Fruit fly (Drosophila melanogaster) S2 (cell line): ENCODE results near the gene CG17234.

ENCODE experiments used
- CG8478 ChIP-seq: fragments of >200 bp; optimal IDR thresholded peaks from 2 replicates; lab custom pipeline; 2018
- CTCF ChIP-seq, 2 experiments: fragments of >200 bp; optimal IDR thresholded peaks; 2 replicates each; lab custom pipeline; 2018

Gene CG17234

DNA sequence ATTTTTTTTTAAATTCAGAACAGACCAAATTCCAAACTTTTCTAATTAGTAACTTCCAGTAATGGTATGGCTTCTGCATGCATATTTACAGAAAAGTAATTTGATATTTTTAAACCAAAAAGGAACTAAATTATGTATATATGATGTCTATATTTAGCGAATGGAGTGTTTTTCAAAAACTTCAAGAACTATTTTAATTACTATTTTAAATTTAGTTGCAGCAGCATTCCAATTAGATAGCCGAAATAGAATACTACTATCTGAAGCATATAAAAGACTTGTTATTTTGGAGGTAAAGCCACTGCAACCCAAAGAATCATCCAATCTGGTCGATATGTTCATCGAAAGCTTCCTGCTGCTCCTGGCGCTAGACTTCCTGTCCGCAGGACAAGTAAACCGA, at the start of gene CG17234:
Gene CG17234 (plus strand): TSS at position 301 of the 400 bp plus-strand sequence.
- TF ChIP-seq CG8478 (lab: Kevin White, UChicago) (no peak), CTCF (optimal IDR thresholded peaks at IDR 0.05; lab: Kevin White, UChicago) (no peak)

DNA sequence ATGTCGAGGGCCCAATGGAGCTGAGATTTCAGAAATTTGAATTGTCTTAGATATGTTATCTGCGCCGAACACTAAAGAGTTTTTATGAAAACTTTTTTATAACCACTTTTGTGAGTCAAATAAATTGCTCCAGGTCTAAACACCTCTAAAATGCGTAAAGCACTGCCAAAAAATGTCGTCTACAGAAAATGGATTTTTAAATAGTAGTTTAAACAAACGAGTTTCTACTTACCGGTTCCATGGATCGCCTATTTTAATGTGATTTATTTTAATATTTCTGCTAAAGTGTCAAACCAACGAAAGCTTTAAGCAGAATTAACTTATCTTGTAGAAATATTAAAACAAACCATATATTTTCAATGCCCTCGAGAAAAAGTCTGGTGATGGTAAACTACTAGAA, 46.8 kb upstream of the CG17234 start, which contains the start of gene CG31668:
Gene CG31668 (minus strand): TSS at position 101 of the 400 bp plus-strand sequence.
- no peak for TF ChIP-seq CG8478 (lab: Kevin White, UChicago)

DNA sequence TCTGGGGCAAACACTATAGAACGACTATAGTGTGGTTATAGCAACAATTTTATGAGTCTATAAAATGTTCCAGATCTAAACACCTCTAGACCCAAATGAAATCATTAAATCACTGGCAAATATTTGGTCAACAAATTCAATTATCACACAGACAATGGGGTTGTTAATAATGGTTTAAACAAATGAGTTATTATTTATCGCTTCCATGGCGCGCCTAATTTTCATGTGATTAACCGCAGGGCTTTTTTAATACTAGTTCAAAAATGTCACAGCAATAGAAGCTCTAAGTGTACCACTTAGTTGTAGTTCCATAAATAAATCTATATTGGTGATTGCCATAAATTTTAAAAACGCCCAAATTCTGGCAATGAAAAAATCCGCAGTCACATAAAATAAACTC, 43.8 kb upstream of the CG17234 start, which contains the start of gene CG33124:
Gene CG33124 (minus strand): TSS at position 101 of the 400 bp plus-strand sequence.
- TF ChIP-seq CTCF (optimal IDR thresholded peaks at IDR 0.05; lab: Kevin White, UChicago) (no peak), CG8478 (lab: Kevin White, UChicago) (no peak)

DNA sequence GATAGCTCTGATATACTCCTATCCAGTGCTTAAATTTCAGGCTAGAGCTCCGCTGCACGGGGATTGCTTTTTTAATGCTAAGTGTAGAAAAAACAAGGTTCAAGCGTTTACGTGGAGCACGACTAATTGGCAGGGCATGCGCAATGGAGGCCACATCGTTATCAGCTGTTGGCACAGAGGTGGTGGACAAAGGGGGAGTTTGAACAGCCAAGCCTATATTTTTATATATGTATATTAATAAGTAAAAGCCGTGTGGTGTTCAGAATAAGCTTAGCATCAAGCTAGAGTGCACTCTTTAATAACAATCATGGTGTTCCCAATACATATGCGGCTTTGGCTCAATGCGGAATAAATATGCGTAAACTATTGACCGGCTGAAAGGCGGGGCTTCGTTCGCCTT, 40.4 kb upstream of the CG17234 start, which contains the start of gene CG15385:
Gene CG15385 (minus strand): TSS at position 94 of the 400 bp plus-strand sequence.
- no peak for TF ChIP-seq CTCF (optimal IDR thresholded peaks at IDR 0.05; lab: Kevin White, UChicago)
- TF ChIP-seq CG8478 (lab: Kevin White, UChicago): no peak

DNA sequence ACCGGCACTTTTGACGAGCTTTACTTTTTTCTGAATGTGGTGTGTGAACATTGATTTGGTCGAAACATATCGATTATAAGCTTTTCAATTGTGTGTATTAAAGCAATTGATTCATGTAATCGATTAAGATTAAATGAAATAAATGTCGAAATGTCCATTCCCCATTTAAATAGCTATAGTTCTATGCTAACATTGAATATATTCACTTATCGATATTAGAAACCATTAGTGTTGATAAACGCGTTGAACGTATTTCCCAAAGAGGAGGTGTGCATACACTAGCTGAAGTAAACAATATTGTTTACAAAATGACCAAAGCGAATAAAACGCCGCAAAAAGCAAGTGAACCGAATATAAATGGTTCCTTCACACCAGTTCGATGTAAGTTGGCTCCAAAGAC, 38.8 kb upstream of the CG17234 start, which contains the start of the genes Uch and CG34174:
Gene Uch (minus strand): TSS at position 208 of the 400 bp plus-strand sequence.
Gene CG34174 (plus strand): TSS at position 263 of the 400 bp plus-strand sequence.
- TF ChIP-seq CG8478 (lab: Kevin White, UChicago) (no peak), CTCF (optimal IDR thresholded peaks at IDR 0.05; lab: Kevin White, UChicago) (no peak)

DNA sequence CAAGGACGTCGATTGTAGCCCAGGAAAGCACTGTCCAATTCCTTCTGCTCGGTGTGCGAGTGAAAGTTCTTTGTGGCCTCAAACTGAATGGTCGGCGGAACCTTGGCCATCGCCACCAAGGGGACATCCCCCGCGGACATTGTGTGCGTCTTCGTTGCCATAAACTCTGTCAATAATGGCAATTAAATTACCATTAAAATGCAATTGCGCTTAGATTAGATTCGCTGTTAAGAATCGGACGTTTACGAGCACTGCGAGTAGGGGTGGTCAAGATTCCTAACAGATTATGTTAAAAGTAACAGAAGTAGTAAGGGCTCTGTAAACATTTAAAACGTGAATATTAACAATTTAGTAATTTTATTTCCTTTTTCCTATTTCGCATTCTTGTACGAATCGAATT, 36.8 kb upstream of the CG17234 start, which contains the start of gene daed:
Gene daed (minus strand): TSS at position 247 of the 400 bp plus-strand sequence.
- TF ChIP-seq CTCF (optimal IDR thresholded peaks at IDR 0.05; lab: Kevin White, UChicago): no peak
- TF ChIP-seq CG8478 (lab: Kevin White, UChicago): no peak

DNA sequence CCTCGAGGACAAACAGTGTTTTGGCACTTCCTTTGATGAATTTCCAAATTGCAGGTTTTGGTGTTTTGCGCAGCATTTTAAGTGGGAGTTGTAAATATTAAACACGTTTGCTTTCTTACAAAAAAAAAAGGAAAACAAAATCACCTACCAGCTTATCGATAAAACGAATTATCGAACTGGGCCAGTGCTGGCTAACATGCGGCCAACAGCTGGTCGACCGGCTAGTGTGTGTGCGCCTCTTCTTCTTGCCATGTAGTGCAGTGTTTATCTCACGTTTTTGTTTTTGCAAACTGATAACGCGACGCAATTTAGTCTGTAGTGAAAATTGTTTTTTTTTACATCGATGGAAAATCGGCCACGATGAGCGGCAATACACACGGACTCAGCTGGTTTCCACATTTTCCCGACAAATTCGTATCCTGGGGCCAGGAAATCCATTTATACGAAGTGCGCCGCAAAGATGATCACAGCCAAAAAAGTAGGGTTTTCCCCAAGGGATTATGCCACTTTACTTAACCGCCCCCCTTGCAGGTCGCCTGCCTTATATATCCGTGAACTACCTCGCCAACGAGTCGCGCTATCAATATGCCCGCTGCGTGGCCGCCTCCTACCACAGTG, 35.7 kb upstream of the CG17234 start, which contains the start of the genes CG15386, CG42371 and mio:
Gene CG15386 (minus strand): TSS at position 180 of the 618 bp plus-strand sequence.
Gene CG42371 (minus strand): TSS at position 180 of the 618 bp plus-strand sequence.
Gene mio (plus strand): TSS at position 224 of the 618 bp plus-strand sequence.
- no peak for TF ChIP-seq CTCF (optimal IDR thresholded peaks at IDR 0.05; lab: Kevin White, UChicago)
- no peak for TF ChIP-seq CG8478 (lab: Kevin White, UChicago)

DNA sequence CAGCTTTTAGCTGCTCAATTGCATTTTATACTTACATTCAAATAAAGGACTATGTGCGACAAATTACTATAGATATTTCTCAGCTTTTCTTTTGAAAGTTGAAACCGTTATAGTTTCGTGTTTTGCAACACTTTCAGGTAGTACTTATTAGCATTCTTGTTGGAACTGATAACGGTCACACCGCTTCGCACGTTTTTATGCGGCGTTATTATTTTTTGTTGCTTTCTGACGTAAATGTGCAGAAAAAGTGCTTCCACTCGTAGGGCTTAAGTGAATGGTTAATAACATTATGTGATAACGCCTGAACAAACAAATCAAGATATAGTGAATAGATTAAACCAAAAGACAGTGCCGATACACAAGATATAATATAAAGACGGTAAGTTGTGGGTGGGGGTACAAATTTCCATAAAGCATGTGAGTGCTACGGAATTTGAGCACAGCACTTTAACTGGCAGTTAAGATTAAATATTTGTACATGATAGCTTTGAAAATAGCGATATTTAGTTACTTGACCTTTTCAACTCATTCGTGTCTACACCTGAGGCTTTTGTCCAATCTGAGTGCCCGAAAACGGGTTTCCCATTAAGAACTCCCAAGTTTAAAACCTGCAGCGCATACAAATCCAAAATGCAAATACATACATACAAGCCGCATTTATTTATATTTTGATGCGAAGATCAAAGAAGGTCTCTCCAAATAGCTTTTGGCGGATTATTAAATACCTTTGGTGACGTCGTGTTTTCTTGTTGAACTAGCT, 32.1 kb upstream of the CG17234 start, which contains the start of gene papi:
Gene papi (plus strand): TSS at position 176 of the 760 bp plus-strand sequence.
- TF ChIP-seq CTCF (optimal IDR thresholded peaks at IDR 0.05; lab: Kevin White, UChicago) (no peak), CG8478 (lab: Kevin White, UChicago) (no peak)

DNA sequence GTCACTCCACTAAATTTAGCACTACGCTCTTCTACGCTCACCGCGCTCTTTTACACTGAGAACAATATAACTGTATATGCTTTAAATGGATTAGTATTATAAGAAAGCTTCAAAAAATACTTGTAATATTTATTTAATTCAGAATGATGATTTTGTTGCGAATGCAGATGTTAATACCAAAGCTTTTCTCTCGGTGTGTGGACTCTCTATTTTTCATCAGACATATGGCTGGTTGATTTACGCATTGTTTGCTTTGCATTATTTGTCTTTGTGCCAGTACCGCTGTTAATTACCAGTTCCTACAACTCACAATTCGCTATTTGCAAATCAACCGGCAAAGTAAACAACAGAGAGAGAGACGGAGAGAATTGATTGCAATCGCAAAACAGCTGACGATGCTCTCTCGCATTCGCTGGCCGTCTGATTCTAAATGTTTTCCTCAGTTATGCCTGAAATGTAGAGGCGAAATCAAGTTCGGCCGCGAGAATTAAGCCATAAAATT, 31.1 kb upstream of the CG17234 start:
- TF ChIP-seq CTCF (optimal IDR thresholded peaks at IDR 0.05; lab: Kevin White, UChicago) (no peak), CG8478 (lab: Kevin White, UChicago) (no peak)

DNA sequence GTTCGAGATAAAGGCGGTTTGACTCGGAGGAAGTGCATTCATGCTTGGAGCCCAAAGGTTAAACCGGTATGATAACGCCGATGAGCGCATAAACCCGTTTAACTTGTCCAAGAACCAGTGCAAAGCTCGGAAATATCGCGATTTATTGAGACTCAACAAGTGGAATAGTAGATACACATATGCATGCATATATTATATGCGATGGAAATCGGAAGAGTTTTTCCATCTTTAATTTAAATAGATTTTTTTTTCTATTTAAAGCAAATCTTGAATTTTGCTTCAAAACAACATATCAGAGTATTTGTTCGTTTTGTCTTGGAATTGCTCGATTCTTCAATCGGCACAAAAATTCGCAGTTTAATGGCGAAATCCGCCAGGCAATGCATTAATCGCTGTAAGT, 30.5 kb upstream of the CG17234 start:
- no peak for TF ChIP-seq CTCF (optimal IDR thresholded peaks at IDR 0.05; lab: Kevin White, UChicago)
- TF ChIP-seq CG8478 (lab: Kevin White, UChicago): no peak

DNA sequence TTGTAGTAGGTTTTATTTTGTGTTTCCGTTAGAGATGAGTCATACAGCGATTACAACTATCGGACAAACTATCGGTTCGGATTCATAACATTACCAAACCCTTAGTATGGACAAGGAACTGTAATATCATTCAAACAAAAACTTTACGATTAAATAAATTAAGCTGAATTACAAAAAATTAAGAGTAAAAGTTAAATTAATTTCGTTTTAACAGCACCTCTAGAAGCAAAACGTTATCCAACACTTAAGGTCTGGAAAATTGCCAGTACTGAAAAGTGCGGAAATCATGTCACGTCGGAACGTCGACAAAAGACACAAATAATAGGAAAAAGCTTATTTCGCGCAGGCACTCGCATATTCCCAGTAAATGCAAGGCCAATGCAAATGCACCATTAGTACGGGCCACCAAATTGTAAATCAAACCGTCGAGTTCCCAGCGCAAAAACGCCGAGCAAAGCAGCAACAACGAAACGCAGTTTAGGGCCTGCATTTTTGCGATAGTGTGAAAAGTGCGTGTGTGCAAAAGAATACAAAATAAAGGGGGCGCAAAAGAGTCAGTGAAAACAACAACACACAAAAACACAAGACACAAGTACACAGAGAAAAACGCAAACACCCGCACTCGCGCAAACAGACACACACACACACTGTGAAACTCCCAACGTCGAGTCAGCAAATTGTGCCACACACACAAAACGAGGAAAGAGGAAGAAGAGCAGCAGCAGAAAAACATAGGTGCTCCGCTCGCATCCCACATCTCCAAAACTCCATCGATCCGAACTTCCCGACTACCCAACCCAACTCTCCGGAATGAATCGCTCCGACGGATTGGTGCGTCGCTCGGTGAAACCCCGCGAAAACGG, 26.4 kb upstream of the CG17234 start, which contains the start of the genes CG15387 and sau:
Gene CG15387 (minus strand): TSS at position 36 of the 863 bp plus-strand sequence.
Gene sau (plus strand): TSS at position 84 of the 863 bp plus-strand sequence.
- TF ChIP-seq CTCF (optimal IDR thresholded peaks at IDR 0.05; lab: Kevin White, UChicago): no peak
- no peak for TF ChIP-seq CG8478 (lab: Kevin White, UChicago)

DNA sequence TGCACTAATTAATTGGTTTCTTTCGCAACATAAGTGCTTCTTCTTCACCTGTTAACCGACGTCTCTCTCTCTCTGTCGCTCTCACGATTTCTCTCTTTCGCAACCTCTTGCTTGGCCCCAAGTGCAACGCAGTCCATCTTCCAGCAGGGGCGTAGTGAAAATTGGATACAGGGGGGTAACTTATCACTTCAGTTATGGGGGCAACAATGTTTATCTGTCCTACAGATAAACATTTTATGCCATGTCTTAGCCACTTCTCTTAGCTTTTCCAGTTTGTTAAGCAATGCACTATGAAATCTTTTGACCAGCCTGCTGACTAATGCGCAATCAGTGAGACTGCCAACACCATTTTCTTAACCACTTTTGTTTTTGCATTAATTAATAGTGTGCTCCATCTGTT, 25.5 kb upstream of the CG17234 start:
- no peak for TF ChIP-seq CG8478 (lab: Kevin White, UChicago)
- no peak for TF ChIP-seq CTCF (optimal IDR thresholded peaks at IDR 0.05; lab: Kevin White, UChicago)

DNA sequence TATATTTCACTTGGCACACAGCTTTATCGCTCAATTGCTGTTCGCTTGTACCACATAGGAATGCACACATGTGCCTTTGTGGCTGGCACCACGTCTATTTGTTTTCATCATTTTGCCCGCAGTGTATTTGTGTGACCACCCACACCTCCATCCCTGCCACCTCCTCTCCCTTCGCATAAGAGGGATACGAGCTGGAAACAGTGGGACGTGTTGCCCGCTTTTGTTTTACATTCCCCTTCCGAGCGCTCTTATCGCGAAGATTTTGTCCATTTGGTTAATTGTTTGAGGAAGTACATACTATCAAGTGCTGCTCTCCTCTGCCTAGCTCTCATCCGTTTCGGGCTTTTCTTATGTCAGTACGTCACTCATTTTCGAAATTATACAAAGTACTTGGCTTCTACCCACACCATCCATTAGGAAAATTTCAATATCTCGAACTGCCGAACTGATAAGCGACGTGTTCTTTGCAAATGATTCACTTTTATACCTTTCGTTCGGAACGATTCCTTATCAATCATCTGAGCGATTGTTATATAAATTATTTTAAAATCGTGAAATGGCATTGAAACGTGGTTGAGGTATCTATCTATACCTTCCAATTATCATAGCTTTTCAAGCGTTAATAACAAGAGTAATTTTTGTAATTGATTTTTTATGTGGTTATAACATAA, 24.5 kb upstream of the CG17234 start:
- TF ChIP-seq CG8478 (lab: Kevin White, UChicago): no peak
- no peak for TF ChIP-seq CTCF (optimal IDR thresholded peaks at IDR 0.05; lab: Kevin White, UChicago)
